Worm (Caenorhabditis elegans): ENCODE data around the gene ccep-135.

The ccep-135 gene

ce11 chrIII:3107530-3107929 is 15.9 kb downstream of the ccep-135 start:
- no peak for TF ChIP-seq fkh-10 (GFP tag; optimal IDR thresholded peaks at IDR 0.05)
- TF ChIP-seq nhr-28 (tag; optimal IDR thresholded peaks at IDR 0.05), result no peak
- TF ChIP-seq mdl-1 (tag; optimal IDR thresholded peaks at IDR 0.05), result no peak
- no peak for TF ChIP-seq nhr-237 (tag; optimal IDR thresholded peaks at IDR 0.05)
- no peak for TF ChIP-seq jun-1 (tag; optimal IDR thresholded peaks at IDR 0.05)
- no peak for TF ChIP-seq elt-2 (tag; optimal IDR thresholded peaks at IDR 0.05)
- TF ChIP-seq nhr-77 (tag; optimal IDR thresholded peaks at IDR 0.05), result no peak
- no peak for TF ChIP-seq egl-5 (tag; optimal IDR thresholded peaks at IDR 0.05)
- no peak for TF ChIP-seq elt-3 (tag; optimal IDR thresholded peaks at IDR 0.05)
- TF ChIP-seq snpc-4 (tag; optimal IDR thresholded peaks at IDR 0.05), result no peak
- no peak for TF ChIP-seq ceh-82 (tag; optimal IDR thresholded peaks at IDR 0.05)
- TF ChIP-seq nhr-11 (tag; optimal IDR thresholded peaks at IDR 0.05), result no peak
- no peak for TF ChIP-seq fkh-2 (tag; optimal IDR thresholded peaks at IDR 0.05)
- TF ChIP-seq unc-39 (tag; optimal IDR thresholded peaks at IDR 0.05), result no peak
- TF ChIP-seq fos-1 (tag; optimal IDR thresholded peaks at IDR 0.05), result no peak
- no peak for TF ChIP-seq ama-1 (optimal IDR thresholded peaks at IDR 0.05)
- TF ChIP-seq ztf-4 (tag; optimal IDR thresholded peaks at IDR 0.05), result no peak
- TF ChIP-seq nhr-12 (tag; optimal IDR thresholded peaks at IDR 0.05), result no peak

- no peak for TF ChIP-seq mdl-1 (tag; optimal IDR thresholded peaks at IDR 0.05)
- TF ChIP-seq lsy-12 (tag; optimal IDR thresholded peaks at IDR 0.05), result no peak
- no peak for TF ChIP-seq ZK546.5 (tag; optimal IDR thresholded peaks at IDR 0.05)
- TF ChIP-seq sea-2 (GFP tag; optimal IDR thresholded peaks at IDR 0.05), result no peak
- TF ChIP-seq nhr-25 (tag; optimal IDR thresholded peaks at IDR 0.05), result no peak
- TF ChIP-seq nhr-12 (tag; optimal IDR thresholded peaks at IDR 0.05), result no peak
- TF ChIP-seq nhr-237 (tag; optimal IDR thresholded peaks at IDR 0.05), result no peak
- TF ChIP-seq tbx-2 (tag; optimal IDR thresholded peaks at IDR 0.05), result no peak
- no peak for TF ChIP-seq elt-2 (tag; optimal IDR thresholded peaks at IDR 0.05)
- no peak for TF ChIP-seq ztf-4 (tag; optimal IDR thresholded peaks at IDR 0.05)
- TF ChIP-seq nhr-43 (tag; optimal IDR thresholded peaks at IDR 0.05; ENCODE audit: poor library complexity, severe bottlenecking), result no peak
- TF ChIP-seq pha-4 (tag; optimal IDR thresholded peaks at IDR 0.05), result no peak
- TF ChIP-seq jun-1 (tag; optimal IDR thresholded peaks at IDR 0.05), result no peak
- no peak for TF ChIP-seq egl-5 (tag; optimal IDR thresholded peaks at IDR 0.05)
Observed at ce11 chrIII:3108804-3109203, 17.1 kb downstream of the ccep-135 start.

ce11 chrIII:3109564-3109963 is 17.9 kb downstream of the ccep-135 start:
- no peak for TF ChIP-seq nhr-67 (tag; optimal IDR thresholded peaks at IDR 0.05)
- no peak for TF ChIP-seq ZK546.5 (tag; optimal IDR thresholded peaks at IDR 0.05)
- TF ChIP-seq ztf-11 (tag; optimal IDR thresholded peaks at IDR 0.05), result no peak
- TF ChIP-seq hmg-11 (tag; optimal IDR thresholded peaks at IDR 0.05), result no peak
- TF ChIP-seq fkh-2 (tag; optimal IDR thresholded peaks at IDR 0.05), result no peak
- TF ChIP-seq sea-2 (GFP tag; optimal IDR thresholded peaks at IDR 0.05), result no peak
- no peak for TF ChIP-seq skn-1 (tag; optimal IDR thresholded peaks at IDR 0.05)
- no peak for TF ChIP-seq snpc-4 (tag; optimal IDR thresholded peaks at IDR 0.05)
- TF ChIP-seq unc-39 (tag; optimal IDR thresholded peaks at IDR 0.05), result no peak
- no peak for TF ChIP-seq nhr-76 (tag; optimal IDR thresholded peaks at IDR 0.05)
- no peak for TF ChIP-seq aly-2 (tag; optimal IDR thresholded peaks at IDR 0.05)
- no peak for TF ChIP-seq nhr-77 (tag; optimal IDR thresholded peaks at IDR 0.05)
- no peak for TF ChIP-seq lsy-12 (tag; optimal IDR thresholded peaks at IDR 0.05)
- TF ChIP-seq elt-3 (tag; optimal IDR thresholded peaks at IDR 0.05), result no peak
- TF ChIP-seq nhr-43 (tag; optimal IDR thresholded peaks at IDR 0.05; ENCODE audit: poor library complexity, severe bottlenecking), result no peak
- TF ChIP-seq lin-39 (tag; optimal IDR thresholded peaks at IDR 0.05), result no peak
- no peak for TF ChIP-seq pqm-1 (tag; optimal IDR thresholded peaks at IDR 0.05)

- TF ChIP-seq hmg-11 (tag; optimal IDR thresholded peaks at IDR 0.05), result no peak
- no peak for TF ChIP-seq daf-12 (tag; optimal IDR thresholded peaks at IDR 0.05)
- no peak for TF ChIP-seq ceh-16 (tag; optimal IDR thresholded peaks at IDR 0.05)
- no peak for TF ChIP-seq pha-4 (tag; optimal IDR thresholded peaks at IDR 0.05)
- TF ChIP-seq mdl-1 (tag; optimal IDR thresholded peaks at IDR 0.05), result no peak
- no peak for TF ChIP-seq nhr-67 (tag; optimal IDR thresholded peaks at IDR 0.05)
- TF ChIP-seq nhr-23 (tag; optimal IDR thresholded peaks at IDR 0.05), result no peak
- no peak for TF ChIP-seq lin-39 (tag; optimal IDR thresholded peaks at IDR 0.05)
- TF ChIP-seq ceh-28 (tag; optimal IDR thresholded peaks at IDR 0.05), result no peak
- no peak for TF ChIP-seq aly-2 (tag; optimal IDR thresholded peaks at IDR 0.05)
- no peak for TF ChIP-seq nhr-43 (tag; optimal IDR thresholded peaks at IDR 0.05; ENCODE audit: poor library complexity, severe bottlenecking)
- no peak for TF ChIP-seq ceh-9 (tag; optimal IDR thresholded peaks at IDR 0.05)
- no peak for TF ChIP-seq nfya-1 (tag; optimal IDR thresholded peaks at IDR 0.05; ENCODE audit: insufficient read depth)
- no peak for TF ChIP-seq R02D3.7 (tag; optimal IDR thresholded peaks at IDR 0.05)
- TF ChIP-seq zag-1 (tag; optimal IDR thresholded peaks at IDR 0.05), result no peak
- no peak for TF ChIP-seq unc-39 (tag; optimal IDR thresholded peaks at IDR 0.05)
- TF ChIP-seq ztf-11 (tag; optimal IDR thresholded peaks at IDR 0.05), result no peak
- no peak for TF ChIP-seq ztf-4 (tag; optimal IDR thresholded peaks at IDR 0.05)
Observed at ce11 chrIII:3110614-3111013, 18.9 kb downstream of the ccep-135 start.

All from whole organism, L3 larva.